Fruit fly (Drosophila melanogaster): ENCODE data around the gene CG8004.

Gene CG8004

dm6 chr3L:19896892-19897684 lies 31.2 kb downstream of the CG8004 start (continued):
- no peak for TF ChIP-seq Eip74EF (GFP tag; optimal IDR thresholded peaks at IDR 0.05)
- TF ChIP-seq ems (GFP tag; optimal IDR thresholded peaks at IDR 0.05): no peak
- TF ChIP-seq CG10147 (GFP tag; optimal IDR thresholded peaks at IDR 0.05): no peak
- no peak for TF ChIP-seq seq (GFP tag; IDR thresholded peaks at IDR 0.05)
- TF ChIP-seq nau (GFP tag; optimal IDR thresholded peaks at IDR 0.05): no peak
- peak; percentile 11 for TF ChIP-seq MESR4 (GFP tag; optimal IDR thresholded peaks at IDR 0.05)
- TF ChIP-seq zfh2 (GFP tag; optimal IDR thresholded peaks at IDR 0.05): peak; percentile 3
- TF ChIP-seq Nf-YB (GFP tag; optimal IDR thresholded peaks at IDR 0.05): no peak
- no peak for TF ChIP-seq slou (GFP tag; optimal IDR thresholded peaks at IDR 0.05)
- TF ChIP-seq dmrt11E (tag; optimal IDR thresholded peaks at IDR 0.05): no peak
- TF ChIP-seq CG17385 (GFP tag; optimal IDR thresholded peaks at IDR 0.05): peak; percentile 26
- TF ChIP-seq Hsf (GFP tag; optimal IDR thresholded peaks at IDR 0.05): peak; percentile 15
- no peak for TF ChIP-seq psq (GFP tag; optimal IDR thresholded peaks at IDR 0.05)
- TF ChIP-seq CG10543 (GFP tag; optimal IDR thresholded peaks at IDR 0.05): peak; percentile 62
- no peak for TF ChIP-seq Taf1 (GFP tag; IDR thresholded peaks at IDR 0.05)
- TF ChIP-seq CG4360 (GFP tag; IDR thresholded peaks at IDR 0.05): peak; percentile 95
- peak; percentile 41 for TF ChIP-seq shn (GFP tag; optimal IDR thresholded peaks at IDR 0.05)
- no peak for TF ChIP-seq Fer2 (tag; optimal IDR thresholded peaks at IDR 0.05)
- TF ChIP-seq CG12942 (GFP tag; optimal IDR thresholded peaks at IDR 0.05): no peak
- peak; percentile 50 for TF ChIP-seq CG18476 (GFP tag; optimal IDR thresholded peaks at IDR 0.05)
- peak; percentile 11 for TF ChIP-seq Nf-YC (tag; optimal IDR thresholded peaks at IDR 0.05)
- TF ChIP-seq Xbp1 (GFP tag; optimal IDR thresholded peaks at IDR 0.05): peak; percentile 64
- TF ChIP-seq dm (GFP tag; optimal IDR thresholded peaks at IDR 0.05): no peak
- no peak for TF ChIP-seq CG16813 (GFP tag; IDR thresholded peaks at IDR 0.05; ENCODE audit: partially characterized antibody)
- TF ChIP-seq ewg (GFP tag; optimal IDR thresholded peaks at IDR 0.05): no peak
- TF ChIP-seq Scr (GFP tag; IDR thresholded peaks at IDR 0.05; ENCODE audit: partially characterized antibody): 0 out of 2 replicates have a peak, but pooled peaks have one; percentile 15
- TF ChIP-seq CG17186 (GFP tag; optimal IDR thresholded peaks at IDR 0.05): no peak
- TF ChIP-seq GATAe (GFP tag; conservative IDR thresholded peaks at IDR 0.05): no peak
- TF ChIP-seq wek (GFP tag; optimal IDR thresholded peaks at IDR 0.05): peak; percentile 16
- no peak for TF ChIP-seq ind (GFP tag; optimal IDR thresholded peaks at IDR 0.05)
- TF ChIP-seq Abd-B (GFP tag; optimal IDR thresholded peaks at IDR 0.05): no peak
- 0 out of 3 replicates have a peak, but pooled peaks have one; percentile 6 for TF ChIP-seq zfh1 (GFP tag; IDR thresholded peaks at IDR 0.05)
- no peak for TF ChIP-seq jigr1 (GFP tag; IDR thresholded peaks at IDR 0.05)
- no peak for TF ChIP-seq dimm (GFP tag; IDR thresholded peaks at IDR 0.05)
- peak; percentile 77 for TF ChIP-seq yki (optimal IDR thresholded peaks at IDR 0.05)
- peak; percentile 3 for TF ChIP-seq tx (GFP tag; optimal IDR thresholded peaks at IDR 0.05)
- peak; percentile 54 for TF ChIP-seq fru (optimal IDR thresholded peaks at IDR 0.05)
- no peak for TF ChIP-seq CG13894 (tag; optimal IDR thresholded peaks at IDR 0.05)
- TF ChIP-seq p53 (GFP tag; optimal IDR thresholded peaks at IDR 0.05): no peak
- no peak for TF ChIP-seq CG2678 (tag; optimal IDR thresholded peaks at IDR 0.05)
- peak; percentile 75 for TF ChIP-seq CG3995 (GFP tag; optimal IDR thresholded peaks at IDR 0.05)
- TF ChIP-seq Rfx (GFP tag; IDR thresholded peaks at IDR 0.05): no peak; the same call in 1 of the 2 replicates
- TF ChIP-seq so (GFP tag; IDR thresholded peaks at IDR 0.05): 0 out of 3 replicates have a peak, but pooled peaks have one; percentile 9
- TF ChIP-seq maf-S (GFP tag; optimal IDR thresholded peaks at IDR 0.05): no peak
- peak; percentile 3 for TF ChIP-seq HLH54F (GFP tag; optimal IDR thresholded peaks at IDR 0.05)
- TF ChIP-seq dmrt99B (tag; optimal IDR thresholded peaks at IDR 0.05): no peak
- TF ChIP-seq CG14050 (GFP tag; IDR thresholded peaks at IDR 0.05): no peak
- TF ChIP-seq gsb (GFP tag; IDR thresholded peaks at IDR 0.05): no peak
- no peak for TF ChIP-seq dati (GFP tag; IDR thresholded peaks at IDR 0.05)
- peak; percentile 27 for TF ChIP-seq CG12744 (GFP tag; optimal IDR thresholded peaks at IDR 0.05)
